Fruit fly (Drosophila melanogaster) whole organism, prepupa: Measurements from ENCODE around the gene nur.

Experiments
- Blimp-1 ChIP-seq: fragments of 200-800 bp; sonication (Bioruptor generic); optimal IDR thresholded peaks from 3 replicates; lab custom pipeline; 2017; ENCODE audit warnings: missing biosample characterization, missing genetic modification characterization, mild to moderate bottlenecking, moderate library complexity, missing genetic modification reagents
- CG10631 ChIP-seq: fragments of 200-800 bp; sonication (Bioruptor generic); optimal IDR thresholded peaks from 2 replicates; lab custom pipeline; 2016; ENCODE audit warnings: missing biosample characterization, missing genetic modification characterization
- CG10669 ChIP-seq: fragments of 200-800 bp; sonication (Bioruptor generic); optimal IDR thresholded peaks from 3 replicates; lab custom pipeline; 2018; ENCODE audit warnings: missing biosample characterization, mild to moderate bottlenecking, missing genetic modification characterization, moderate library complexity
- CG11294 ChIP-seq: fragments of 200-800 bp; sonication (Bioruptor generic); IDR thresholded peaks from 2 replicates; pipeline ENCODE4 v1.3.6; 2022; ENCODE audit warnings: missing biosample characterization, missing genetic modification characterization
- CG11762 ChIP-seq: fragments of 200-800 bp; sonication (Bioruptor generic); optimal IDR thresholded peaks from 3 replicates; lab custom pipeline; 2016; ENCODE audit warnings: missing biosample characterization, missing genetic modification characterization; ENCODE audit not compliant: insufficient read depth
- CG15336 ChIP-seq: fragments of 200-800 bp; sonication (Bioruptor generic); IDR thresholded peaks from 2 replicates; pipeline ENCODE4 v1.3.6; 2022; ENCODE audit warnings: missing biosample characterization, missing genetic modification characterization
- CG16779 ChIP-seq: fragments of 200-800 bp; sonication (Bioruptor generic); optimal IDR thresholded peaks from 3 replicates; lab custom pipeline; 2017; ENCODE audit warnings: missing biosample characterization, mild to moderate bottlenecking, missing genetic modification characterization
- CG32006 ChIP-seq: fragments of 200-800 bp; sonication (Bioruptor generic); optimal IDR thresholded peaks from 3 replicates; lab custom pipeline; 2017; ENCODE audit warnings: missing biosample characterization, mild to moderate bottlenecking, missing genetic modification characterization
- CG34406 ChIP-seq: fragments of 200-800 bp; sonication (Bioruptor generic); optimal IDR thresholded peaks from 3 replicates; lab custom pipeline; 2016; ENCODE audit warnings: missing biosample characterization, missing genetic modification characterization
- CG3919 ChIP-seq: fragments of 200-800 bp; sonication (Bioruptor generic); optimal IDR thresholded peaks from 3 replicates; lab custom pipeline; 2016; ENCODE audit warnings: missing biosample characterization, missing genetic modification characterization
- CG6276 ChIP-seq: fragments of 200-800 bp; sonication (Bioruptor generic); optimal IDR thresholded peaks from 2 replicates; lab custom pipeline; 2017; ENCODE audit warnings: missing biosample characterization, mild to moderate bottlenecking, missing genetic modification characterization
- CG6792 ChIP-seq: fragments of 200-800 bp; sonication (Bioruptor generic); optimal IDR thresholded peaks from 3 replicates; lab custom pipeline; 2016; ENCODE audit warnings: missing biosample characterization, missing genetic modification characterization
- CG7368 ChIP-seq: fragments of 200-800 bp; sonication (Bioruptor generic); optimal IDR thresholded peaks from 3 replicates; lab custom pipeline; 2016; ENCODE audit warnings: missing biosample characterization, missing genetic modification characterization
- CG8119 ChIP-seq: fragments of 200-800 bp; sonication (Bioruptor generic); IDR thresholded peaks from 3 replicates; pipeline ENCODE4 v1.3.6; 2022; ENCODE audit warnings: missing biosample characterization, missing genetic modification characterization
- CG8632 ChIP-seq: fragments of 200-800 bp; sonication (Bioruptor generic); optimal IDR thresholded peaks from 3 replicates; lab custom pipeline; 2016; ENCODE audit warnings: missing biosample characterization, missing genetic modification characterization
- Eip93F ChIP-seq: fragments of 200-800 bp; sonication (Bioruptor generic); optimal IDR thresholded peaks from 2 replicates; lab custom pipeline; 2016; ENCODE audit warnings: missing biosample characterization, mild to moderate bottlenecking, missing genetic modification characterization
- Ets96B ChIP-seq: fragments of 200-800 bp; optimal IDR thresholded peaks from 2 replicates; lab custom pipeline; 2019; ENCODE audit warnings: missing biosample characterization, mild to moderate bottlenecking, missing genetic modification characterization, moderate library complexity
- Hr38 ChIP-seq: sonication (Bioruptor generic); optimal IDR thresholded peaks from 2 replicates; lab custom pipeline; 2016; ENCODE audit warnings: missing biosample characterization, missing genetic modification characterization
- Hr39 ChIP-seq: fragments of 200-800 bp; sonication (Bioruptor generic); optimal IDR thresholded peaks from 2 replicates; lab custom pipeline; 2016; ENCODE audit warnings: missing biosample characterization, missing genetic modification characterization
- Lpt ChIP-seq: fragments of 200-800 bp; sonication (Bioruptor generic); optimal IDR thresholded peaks from 3 replicates; lab custom pipeline; 2016; ENCODE audit warnings: missing biosample characterization, missing genetic modification characterization
- OdsH ChIP-seq: fragments of 200-800 bp; sonication (Bioruptor generic); optimal IDR thresholded peaks from 3 replicates; lab custom pipeline; 2016; ENCODE audit warnings: missing biosample characterization, missing genetic modification characterization
- Sox102F ChIP-seq: fragments of 200-800 bp; sonication (Bioruptor generic); optimal IDR thresholded peaks from 2 replicates; lab custom pipeline; 2016; ENCODE audit warnings: missing biosample characterization, mild to moderate bottlenecking, missing genetic modification characterization
- Sox14 ChIP-seq: fragments of 200-800 bp; sonication (Bioruptor generic); optimal IDR thresholded peaks from 3 replicates; lab custom pipeline; 2016; ENCODE audit warnings: missing biosample characterization, missing genetic modification characterization
- Sox15 ChIP-seq: fragments of 200-800 bp; sonication (Bioruptor generic); optimal IDR thresholded peaks from 3 replicates; lab custom pipeline; 2016; ENCODE audit warnings: missing biosample characterization, missing genetic modification characterization
- achi ChIP-seq: fragments of 200-800 bp; sonication (Bioruptor generic); optimal IDR thresholded peaks from 3 replicates; lab custom pipeline; 2016; ENCODE audit warnings: missing biosample characterization, missing genetic modification characterization
- acj6 ChIP-seq: fragments of 200-800 bp; sonication (Bioruptor generic); optimal IDR thresholded peaks from 3 replicates; lab custom pipeline; 2016; ENCODE audit warnings: missing biosample characterization, missing genetic modification characterization
- cyc ChIP-seq: fragments of 200-800 bp; sonication (Bioruptor generic); optimal IDR thresholded peaks from 3 replicates; lab custom pipeline; 2016; ENCODE audit warnings: missing biosample characterization, missing genetic modification characterization
- dac ChIP-seq: fragments of 200-800 bp; sonication (Bioruptor generic); optimal IDR thresholded peaks from 2 replicates; lab custom pipeline; 2017; ENCODE audit warnings: missing biosample characterization, mild to moderate bottlenecking, missing genetic modification characterization
- esn ChIP-seq: fragments of 200-800 bp; sonication (Bioruptor generic); optimal IDR thresholded peaks from 2 replicates; lab custom pipeline; 2016; ENCODE audit warnings: missing biosample characterization, mild to moderate bottlenecking, missing genetic modification characterization, moderate library complexity
- net ChIP-seq: fragments of 200-800 bp; sonication (Bioruptor generic); optimal IDR thresholded peaks from 3 replicates; lab custom pipeline; 2016; ENCODE audit warnings: missing biosample characterization, missing genetic modification characterization
- spab ChIP-seq: fragments of 200-800 bp; sonication (Bioruptor generic); optimal IDR thresholded peaks from 2 replicates; lab custom pipeline; 2017; ENCODE audit warnings: missing biosample characterization, mild to moderate bottlenecking, missing genetic modification characterization, missing genetic modification reagents
- ss ChIP-seq, 2 experiments: fragments of 200-800 bp; sonication (Bioruptor generic); optimal IDR thresholded peaks; 2 replicates in 1 of 2; 3 replicates in 1 of 2; lab custom pipeline; 2017 to 2018; ENCODE audit warnings: mild to moderate bottlenecking in 2 of 2, missing biosample characterization in 2 of 2, missing genetic modification characterization in 2 of 2, moderate library complexity in 1 of 2
- topi ChIP-seq: fragments of 200-800 bp; sonication (Bioruptor generic); optimal IDR thresholded peaks from 3 replicates; lab custom pipeline; 2016; ENCODE audit warnings: missing biosample characterization, missing genetic modification characterization

The nur gene

DNA sequence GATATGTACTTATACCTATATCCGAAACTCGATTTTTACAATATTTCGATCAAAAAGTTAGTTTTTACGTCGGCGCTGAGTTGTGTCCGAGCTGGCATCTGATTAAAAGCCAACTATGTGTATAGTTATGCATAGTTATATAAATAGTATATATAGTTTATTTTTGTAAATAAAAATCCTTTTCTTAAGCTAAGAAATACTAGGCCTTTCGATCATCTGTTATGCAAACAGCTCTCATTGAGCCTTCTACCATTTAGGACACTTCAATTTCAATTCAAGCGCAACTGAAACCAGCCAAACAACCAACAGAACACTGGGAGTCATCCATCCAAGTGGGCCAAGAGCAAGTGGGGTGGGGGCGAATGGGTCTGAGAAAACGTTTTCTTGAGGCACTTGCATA is 12.4 kb upstream of the nur start, which contains the start of gene CG9014:
CG9014 (minus strand) TSS at position 101 of the 400 bp plus-strand sequence.
- no peak for TF ChIP-seq spab (GFP tag; lab: Kevin White, UChicago)
- no peak for TF ChIP-seq ss (GFP tag; optimal IDR thresholded peaks at IDR 0.05; lab: Kevin White, UChicago)
- TF ChIP-seq Sox102F (GFP tag; lab: Kevin White, UChicago) = no peak
- no peak for TF ChIP-seq CG8632 (GFP tag; lab: Kevin White, UChicago)
- TF ChIP-seq CG8119 (GFP tag; lab: Robert Waterston, UW) = no peak
- no peak for TF ChIP-seq CG15336 (GFP tag; lab: Robert Waterston, UW)

DNA sequence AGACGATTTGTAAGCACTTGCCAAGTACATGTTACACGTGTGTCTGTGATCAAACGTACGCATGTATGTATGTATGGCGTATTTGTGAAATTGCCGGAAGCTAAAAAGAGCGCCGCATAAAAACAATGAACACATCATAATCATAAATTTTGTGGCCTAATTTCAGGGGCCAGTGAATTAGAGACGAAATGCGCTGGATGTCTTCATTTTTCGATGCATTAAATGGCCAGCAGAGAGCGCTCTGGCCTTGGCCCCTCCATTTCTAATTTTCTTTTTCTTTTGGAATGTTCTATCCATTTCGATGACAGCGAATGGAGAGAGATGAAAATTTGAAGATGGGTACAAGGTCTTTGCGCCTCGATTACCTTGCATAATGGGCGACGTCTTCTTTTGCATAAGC is 3.7 kb upstream of the nur start:
- no peak for TF ChIP-seq cyc (GFP tag; lab: Kevin White, UChicago)
- no peak for TF ChIP-seq OdsH
- TF ChIP-seq Blimp-1 (GFP tag; lab: Kevin White, UChicago) = no peak
- TF ChIP-seq Sox14 (GFP tag; lab: Kevin White, UChicago) = no peak
- no peak for TF ChIP-seq Eip93F
- no peak for TF ChIP-seq net
- TF ChIP-seq acj6 (GFP tag; lab: Kevin White, UChicago) = no peak
- TF ChIP-seq CG16779 (tag; lab: Kevin White, UChicago) = no peak
- no peak for TF ChIP-seq CG6276 (GFP tag; lab: Kevin White, UChicago)

DNA sequence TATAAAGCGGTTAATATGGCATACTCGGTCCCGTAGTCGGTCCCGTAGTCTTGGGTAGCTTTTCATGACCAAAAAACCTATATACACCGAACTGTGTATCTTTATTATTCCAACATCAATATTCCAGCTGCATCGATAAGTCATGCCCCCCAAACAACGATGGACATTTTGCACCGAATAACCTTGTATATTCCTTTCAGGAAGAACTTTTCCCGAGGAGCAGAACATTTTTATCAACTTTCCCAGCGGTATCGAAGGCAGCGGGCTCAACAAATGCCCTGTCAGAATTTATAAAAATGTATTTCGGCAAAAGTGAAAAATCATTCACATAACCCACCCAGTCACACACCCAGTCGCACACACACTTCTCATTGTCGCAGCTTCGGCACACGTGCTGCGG is 10.7 kb downstream of the nur start, which contains the start of gene TM9SF4:
TM9SF4 (plus strand) TSS at position 301 of the 400 bp plus-strand sequence.
- TF ChIP-seq spab (GFP tag; lab: Kevin White, UChicago) = no peak
- no peak for TF ChIP-seq CG32006 (GFP tag; lab: Kevin White, UChicago)
- no peak for TF ChIP-seq CG7368
- no peak for TF ChIP-seq achi (GFP tag; lab: Kevin White, UChicago)

- no peak for TF ChIP-seq CG11762 (GFP tag; lab: Kevin White, UChicago)
- no peak for TF ChIP-seq Eip93F
- TF ChIP-seq CG16779 (tag; lab: Kevin White, UChicago) = no peak
- TF ChIP-seq CG8119 (GFP tag; lab: Robert Waterston, UW) = no peak
- TF ChIP-seq esn = no peak
- TF ChIP-seq cyc (GFP tag; lab: Kevin White, UChicago) = no peak
- no peak for TF ChIP-seq Hr38 (GFP tag; lab: Kevin White, UChicago)
- TF ChIP-seq CG10631 (GFP tag; lab: Kevin White, UChicago) = no peak
- no peak for TF ChIP-seq dac (GFP tag; lab: Kevin White, UChicago)
- no peak for TF ChIP-seq Ets96B
- no peak for TF ChIP-seq Sox15 (GFP tag; lab: Kevin White, UChicago)
- TF ChIP-seq, all 60 proteins: peak for 0
Observed at dm6 chr2L:13763144-13763543, 27.2 kb downstream of the nur start.

- TF ChIP-seq CG3919 (GFP tag; lab: Kevin White, UChicago) (no peak), Lpt (no peak), CG6276 (GFP tag; lab: Kevin White, UChicago) (peak; percentile 88), net (no peak), topi (GFP tag; lab: Kevin White, UChicago) (no peak), CG32006 (GFP tag; lab: Kevin White, UChicago) (no peak), CG10669 (no peak)
Observed at dm6 chr2L:13770884-13771283, 34.9 kb downstream of the nur start.

dm6 chr2L:13773697-13774096 is 37.8 kb downstream of the nur start, which contains the start of gene CG43376:
CG43376 (plus strand) TSS chr2L:13773997.
- TF ChIP-seq CG11762 (GFP tag; lab: Kevin White, UChicago) (no peak), CG34406 (no peak), acj6 (GFP tag; lab: Kevin White, UChicago) (no peak), CG6792 (GFP tag; lab: Kevin White, UChicago) (no peak), Hr39 (GFP tag; lab: Kevin White, UChicago) (no peak), CG11294 (no peak), Sox15 (GFP tag; lab: Kevin White, UChicago) (no peak)
